Worm (Caenorhabditis elegans): Measurements from ENCODE around the gene cisd-3.1.
A peak's percentile ranks its signal among the peaks of the same experiment; 100 is the strongest.

The cisd-3.1 gene

ce11 chrIII:4520057-4520456 lies 22.6 kb upstream of the cisd-3.1 start, which contains the start of gene cdh-4:
Gene cdh-4, plus strand, starts transcription at chrIII:4520357.
- TF ChIP-seq sdz-38 (tag; optimal IDR thresholded peaks at IDR 0.05), result no peak
- TF ChIP-seq B0019.2 (GFP tag; conservative IDR thresholded peaks at IDR 0.05), result no peak
- peak; percentile 5 for TF ChIP-seq xnd-1 (tag; optimal IDR thresholded peaks at IDR 0.05)
- TF ChIP-seq egrh-3 (GFP tag; IDR thresholded peaks at IDR 0.05), result no peak
- TF ChIP-seq dpl-1 (GFP tag; optimal IDR thresholded peaks at IDR 0.05), result peak; percentile 29
- TF ChIP-seq madf-8 (GFP tag; conservative IDR thresholded peaks at IDR 0.05), result peak; percentile 62; the same call in 1 of the 2 replicates
- TF ChIP-seq F52B5.7 (tag; optimal IDR thresholded peaks at IDR 0.05), result no peak
- no peak for TF ChIP-seq pbrm-1 (GFP tag; IDR thresholded peaks at IDR 0.05)
- no peak for TF ChIP-seq snpc-1.3 (tag; optimal IDR thresholded peaks at IDR 0.05; ENCODE audit: insufficient read depth)
- TF ChIP-seq attf-5 (GFP tag; optimal IDR thresholded peaks at IDR 0.05), result no peak
- no peak for TF ChIP-seq F23B12.7 (tag; optimal IDR thresholded peaks at IDR 0.05; ENCODE audit: insufficient read depth)
- no peak for TF ChIP-seq nhr-120 (GFP tag; IDR thresholded peaks at IDR 0.05)
- no peak for TF ChIP-seq hmg-1.2 (GFP tag; IDR thresholded peaks at IDR 0.05)
- TF ChIP-seq lag-1 (GFP tag; IDR thresholded peaks at IDR 0.05), result no peak
- no peak for TF ChIP-seq F39B2.1 (GFP tag; IDR thresholded peaks at IDR 0.05)
- peak; percentile 41 for TF ChIP-seq efl-1 (GFP tag; optimal IDR thresholded peaks at IDR 0.05)
- TF ChIP-seq ccch-3 (GFP tag; optimal IDR thresholded peaks at IDR 0.05), result no peak
- no peak for TF ChIP-seq aptf-3 (GFP tag; IDR thresholded peaks at IDR 0.05)
- no peak for TF ChIP-seq bed-1 (GFP tag; IDR thresholded peaks at IDR 0.05)

ce11 chrIII:4523411-4523810 lies 19.3 kb upstream of the cisd-3.1 start:
- TF ChIP-seq bed-2 (GFP tag; IDR thresholded peaks at IDR 0.05) (no peak), K12H6.12 (tag; optimal IDR thresholded peaks at IDR 0.05) (no peak), tlf-1 (GFP tag; optimal IDR thresholded peaks at IDR 0.05) (no peak), ztf-22 (GFP tag; optimal IDR thresholded peaks at IDR 0.05) (no peak), unc-62 (GFP tag; optimal IDR thresholded peaks at IDR 0.05) (no peak), fkh-3 (tag; optimal IDR thresholded peaks at IDR 0.05) (no peak), T26A5.8 (tag; optimal IDR thresholded peaks at IDR 0.05) (no peak), chd-7 (tag; optimal IDR thresholded peaks at IDR 0.05) (no peak), ceh-27 (GFP tag; optimal IDR thresholded peaks at IDR 0.05) (no peak), tbx-9 (tag; optimal IDR thresholded peaks at IDR 0.05; ENCODE audit: borderline replicate concordance) (no peak), F37B4.10 (GFP tag; IDR thresholded peaks at IDR 0.05) (no peak), B0019.2 (GFP tag; conservative IDR thresholded peaks at IDR 0.05) (no peak), attf-6 (GFP tag; IDR thresholded peaks at IDR 0.05) (no peak), F52B5.7 (tag; optimal IDR thresholded peaks at IDR 0.05) (no peak), tbp1 (GFP tag; optimal IDR thresholded peaks at IDR 0.05) (no peak)

ce11 chrIII:4524071-4524470 lies 18.6 kb upstream of the cisd-3.1 start:
- TF ChIP-seq ekl-4 (GFP tag; IDR thresholded peaks at IDR 0.05), result no peak
- no peak for TF ChIP-seq T07F8.4 (tag; optimal IDR thresholded peaks at IDR 0.05)
- no peak for TF ChIP-seq sptf-2 (GFP tag; optimal IDR thresholded peaks at IDR 0.05)
- TF ChIP-seq tlf-1 (GFP tag; optimal IDR thresholded peaks at IDR 0.05), result no peak
- no peak for TF ChIP-seq F57A8.1 (GFP tag; optimal IDR thresholded peaks at IDR 0.05)
- TF ChIP-seq sdz-38 (tag; optimal IDR thresholded peaks at IDR 0.05), result no peak
- no peak for TF ChIP-seq unc-62 (GFP tag; optimal IDR thresholded peaks at IDR 0.05)
- no peak for TF ChIP-seq let-607 (tag; optimal IDR thresholded peaks at IDR 0.05)
- no peak for TF ChIP-seq nhr-120 (GFP tag; IDR thresholded peaks at IDR 0.05)
- TF ChIP-seq Y95B8A.8 (GFP tag; IDR thresholded peaks at IDR 0.05), result no peak
- no peak for TF ChIP-seq atf-7 (tag; optimal IDR thresholded peaks at IDR 0.05)
- no peak for TF ChIP-seq C17E4.6 (GFP tag; IDR thresholded peaks at IDR 0.05)
- TF ChIP-seq repo-1 (tag; optimal IDR thresholded peaks at IDR 0.05), result no peak
- no peak for TF ChIP-seq F57C9.4 (tag; optimal IDR thresholded peaks at IDR 0.05)
- no peak for TF ChIP-seq lin-40 (tag; optimal IDR thresholded peaks at IDR 0.05)
- no peak for TF ChIP-seq lin-35 (GFP tag; optimal IDR thresholded peaks at IDR 0.05)
- no peak for TF ChIP-seq zim-3 (tag; optimal IDR thresholded peaks at IDR 0.05)
- no peak for TF ChIP-seq mcd-1 (GFP tag; IDR thresholded peaks at IDR 0.05)
- no peak for TF ChIP-seq snpc-4 (GFP tag; optimal IDR thresholded peaks at IDR 0.05)
- no peak for TF ChIP-seq snpc-4 (tag; optimal IDR thresholded peaks at IDR 0.05)
